Worm (Caenorhabditis elegans) whole organism, young adult: ENCODE measurements around the gene C18D4.4.

Source experiments
- F57C9.4 ChIP-seq: sonication (generic microtip); optimal IDR thresholded peaks from 2 replicates; lab custom pipeline; 2017; ENCODE audit warnings: mild to moderate bottlenecking, missing genetic modification characterization, missing compliant biosample characterization
- ceh-79 ChIP-seq: sonication (generic microtip); optimal IDR thresholded peaks from 2 replicates; lab custom pipeline; 2017; ENCODE audit warnings: mild to moderate bottlenecking, missing genetic modification characterization, missing compliant biosample characterization
- dox-1 ChIP-seq: fragments of 200-800 bp; sonication (Bioruptor generic); IDR thresholded peaks from 2 replicates; pipeline ENCODE4 v1.3.6; 2022; ENCODE audit warnings: missing genetic modification reagents, missing genetic modification characterization, missing compliant biosample characterization
- hmg-1.2 ChIP-seq: fragments of 200-800 bp; sonication (Bioruptor generic); IDR thresholded peaks from 2 replicates; pipeline ENCODE4 v1.3.6; 2022; ENCODE audit warnings: missing genetic modification reagents, missing genetic modification characterization, missing compliant biosample characterization
- pha-4 ChIP-seq: fragments of 150-350 bp; sonication (generic microtip); optimal IDR thresholded peaks from 2 replicates; lab custom pipeline; 2014; ENCODE audit warnings: missing biosample characterization, missing genetic modification reagents, missing genetic modification characterization
- snpc-4 ChIP-seq, 5 experiments: fragments of 150-350 bp in 1 of 5; sonication (generic microtip) in 4 of 5; optimal IDR thresholded peaks; 2 replicates each; lab custom pipeline; 2014 to 2018; ENCODE audit warnings: missing genetic modification characterization in 5 of 5, missing biosample characterization in 3 of 5, antibody characterized with exemption in 2 of 5, mild to moderate bottlenecking in 2 of 5, missing compliant biosample characterization in 2 of 5, missing genotype in 2 of 5, moderate library complexity in 2 of 5, missing genetic modification reagents in 1 of 5
- unc-62 ChIP-seq: fragments of 150-350 bp; optimal IDR thresholded peaks from 2 replicates; lab custom pipeline; 2014; ENCODE audit warnings: missing biosample characterization, missing genetic modification reagents, missing genetic modification characterization

DNA sequence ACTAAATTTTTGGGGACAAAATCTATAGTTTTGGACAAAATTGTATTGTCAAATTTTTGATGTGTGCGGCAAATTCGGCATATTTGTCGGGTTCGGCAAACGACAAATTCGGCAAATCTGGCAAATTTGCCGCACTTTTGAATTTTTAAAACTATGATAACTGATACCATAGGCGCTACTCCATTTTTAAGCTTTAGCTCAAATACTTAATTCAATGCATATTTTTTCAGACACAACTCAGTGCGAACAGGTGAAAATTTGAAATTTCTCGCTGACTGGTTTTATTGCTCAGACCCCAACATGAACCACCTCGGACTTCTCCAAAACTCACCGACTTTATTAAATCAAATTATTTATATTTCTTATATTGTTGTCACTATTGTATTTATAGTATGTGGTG lies 9.0 kb upstream of the C18D4.4 start, which contains the start of gene srz-25:
- no peak for TF ChIP-seq unc-62 (GFP tag; lab: Kevin White, UChicago)
- no peak for TF ChIP-seq hmg-1.2 (GFP tag; lab: Robert Waterston, UW)
- no peak for TF ChIP-seq snpc-4 (GFP tag; optimal IDR thresholded peaks at IDR 0.05; lab: Kevin White, UChicago)
- no peak for TF ChIP-seq snpc-4 (tag; optimal IDR thresholded peaks at IDR 0.05; lab: Kevin White, UChicago)
- no peak for TF ChIP-seq dox-1
- no peak for TF ChIP-seq F57C9.4 (tag; lab: Kevin White, UChicago)
- no peak for TF ChIP-seq pha-4 (tag; lab: Kevin White, UChicago)
- TF ChIP-seq ceh-79 (tag; lab: Kevin White, UChicago), result no peak
